Worm (Caenorhabditis elegans) whole organism, L1 larva: ENCODE results near the gene ddn-3.
"Not testable (repeated sequence)": the region's sequence is repeated elsewhere in the genome, so short reads cannot be mapped to it uniquely, and the experiment has no call there.

Source experiments
- ces-1 ChIP-seq: fragments of 150-350 bp; optimal IDR thresholded peaks from 2 replicates; lab custom pipeline; 2014; ENCODE audit warnings: missing biosample characterization, missing genetic modification reagents, missing genetic modification characterization
- egl-27 ChIP-seq, 2 experiments: fragments of 150-350 bp in 1 of 2; sonication (generic microtip); optimal IDR thresholded peaks; 3 replicates each; lab custom pipeline; 2017 to 2018; ENCODE audit warnings: missing biosample characterization in 2 of 2, missing genetic modification characterization in 2 of 2, missing genetic modification reagents in 2 of 2
- grh-1 ChIP-seq: fragments of 200-800 bp; sonication (Bioruptor generic); IDR thresholded peaks from 2 replicates; pipeline ENCODE4 v1.3.6; 2022; ENCODE audit warnings: missing genetic modification reagents, missing genetic modification characterization, missing compliant biosample characterization
- lin-39 ChIP-seq: fragments of 150-350 bp; optimal IDR thresholded peaks from 2 replicates; lab custom pipeline; 2014; ENCODE audit warnings: missing biosample characterization, missing genetic modification reagents, missing genetic modification characterization
- lsy-2 ChIP-seq, 2 experiments: fragments of 150-350 bp; optimal IDR thresholded peaks; 2 replicates each; lab custom pipeline; 2014; ENCODE audit warnings: missing biosample characterization in 2 of 2, missing genetic modification characterization in 2 of 2
- mdl-1 ChIP-seq, 2 experiments: fragments of 150-350 bp; optimal IDR thresholded peaks; 2 replicates each; lab custom pipeline; 2014 to 2017; ENCODE audit warnings: missing biosample characterization in 2 of 2, missing genetic modification characterization in 2 of 2, inconsistent platforms in 1 of 2
- mep-1 ChIP-seq: fragments of 150-350 bp; optimal IDR thresholded peaks from 2 replicates; lab custom pipeline; 2014; ENCODE audit warnings: missing biosample characterization, missing genetic modification characterization
- pag-3 ChIP-seq: sonication (generic microtip); optimal IDR thresholded peaks from 2 replicates; lab custom pipeline; 2017; ENCODE audit warnings: missing genetic modification characterization, mild to moderate bottlenecking, missing compliant biosample characterization, antibody characterized with exemption, borderline replicate concordance; ENCODE audit not compliant: insufficient read depth
- pqm-1 ChIP-seq: sonication (generic microtip); optimal IDR thresholded peaks from 3 replicates; lab custom pipeline; 2017; ENCODE audit warnings: missing biosample characterization, missing genetic modification characterization
- ztf-11 ChIP-seq, 2 experiments: sonication (generic microtip); optimal IDR thresholded peaks; 2 replicates each; lab custom pipeline; 2016 to 2017; ENCODE audit warnings: missing genetic modification characterization in 2 of 2, missing biosample characterization in 1 of 2, missing compliant biosample characterization in 1 of 2

ce11 chrV:14308164-14308563 is 2.9 kb downstream of the ddn-3 start, which contains the start of gene spig-5:
- not testable (repeated sequence) for TF ChIP-seq grh-1 (GFP tag; lab: Robert Waterston, UW); egl-27 (tag; optimal IDR thresholded peaks at IDR 0.05; lab: Kevin White, UChicago); ces-1 (GFP tag; lab: Kevin White, UChicago); ztf-11 (tag; optimal IDR thresholded peaks at IDR 0.05; lab: Kevin White, UChicago); pqm-1 (tag; lab: Kevin White, UChicago); pag-3 (tag; lab: Kevin White, UChicago); mep-1; lin-39 (tag; lab: Kevin White, UChicago); lsy-2 (tag; optimal IDR thresholded peaks at IDR 0.05; lab: Kevin White, UChicago); mdl-1 (tag; optimal IDR thresholded peaks at IDR 0.05; lab: Kevin White, UChicago)
